Worm (Caenorhabditis elegans) whole organism, young adult: Measurements from ENCODE around the gene ZK1098.11.

Experiments
- C06A6.2 ChIP-seq: fragments of 200-800 bp; sonication (Bioruptor generic); conservative IDR thresholded peaks from 2 replicates; pipeline ENCODE4 v1.3.6; 2022; ENCODE audit warnings: missing genetic modification characterization, missing compliant biosample characterization
- F10E7.11 ChIP-seq: sonication (generic microtip); optimal IDR thresholded peaks from 2 replicates; lab custom pipeline; 2017; ENCODE audit warnings: mild to moderate bottlenecking, missing genetic modification characterization, moderate library complexity, missing compliant biosample characterization
- F33H1.4 ChIP-seq: fragments of 200-800 bp; sonication (Bioruptor generic); IDR thresholded peaks from 2 replicates; pipeline ENCODE4 v1.3.6; 2022; ENCODE audit warnings: missing genetic modification reagents, missing genetic modification characterization, missing compliant biosample characterization
- F37B4.10 ChIP-seq: fragments of 200-800 bp; sonication (Bioruptor generic); IDR thresholded peaks from 2 replicates; pipeline ENCODE4 v1.3.6; 2022; ENCODE audit warnings: missing genetic modification characterization, missing compliant biosample characterization
- F49E8.2 ChIP-seq: sonication (generic microtip); optimal IDR thresholded peaks from 3 replicates; lab custom pipeline; 2017; ENCODE audit warnings: missing genetic modification characterization, mild to moderate bottlenecking, missing compliant biosample characterization, antibody characterized with exemption, moderate library complexity; ENCODE audit not compliant: insufficient read depth
- F57A8.1 ChIP-seq: fragments of 200-800 bp; sonication (Bioruptor generic); optimal IDR thresholded peaks from 2 replicates; lab custom pipeline; 2018; ENCODE audit warnings: mild to moderate bottlenecking, missing genetic modification characterization, moderate library complexity, missing compliant biosample characterization
- aptf-2 ChIP-seq: fragments of 200-800 bp; sonication (Bioruptor generic); conservative IDR thresholded peaks from 2 replicates; pipeline ENCODE4 v1.3.6; 2022; ENCODE audit warnings: missing genetic modification reagents, missing genetic modification characterization, missing compliant biosample characterization
- atf-7 ChIP-seq: sonication (generic microtip); optimal IDR thresholded peaks from 2 replicates; lab custom pipeline; 2017; ENCODE audit warnings: mild to moderate bottlenecking, missing genetic modification characterization, missing compliant biosample characterization
- attf-5 ChIP-seq: fragments of 200-800 bp; sonication (Bioruptor generic); optimal IDR thresholded peaks from 2 replicates; lab custom pipeline; 2018; ENCODE audit warnings: mild to moderate bottlenecking, missing genetic modification characterization, missing compliant biosample characterization
- bed-1 ChIP-seq: fragments of 200-800 bp; sonication (Bioruptor generic); IDR thresholded peaks from 2 replicates; pipeline ENCODE4 v1.3.6; 2022; ENCODE audit warnings: missing genetic modification reagents, missing genetic modification characterization, missing compliant biosample characterization
- bed-2 ChIP-seq: fragments of 200-800 bp; sonication (Bioruptor generic); IDR thresholded peaks from 2 replicates; pipeline ENCODE4 v1.3.6; 2022; ENCODE audit warnings: missing genetic modification reagents, missing genetic modification characterization, missing compliant biosample characterization
- ccch-3 ChIP-seq: fragments of 200-800 bp; sonication (Bioruptor generic); optimal IDR thresholded peaks from 2 replicates; lab custom pipeline; 2018; ENCODE audit warnings: mild to moderate bottlenecking, missing genetic modification characterization, missing compliant biosample characterization
- ceh-79 ChIP-seq: sonication (generic microtip); optimal IDR thresholded peaks from 2 replicates; lab custom pipeline; 2017; ENCODE audit warnings: mild to moderate bottlenecking, missing genetic modification characterization, missing compliant biosample characterization
- dpl-1 ChIP-seq: fragments of 150-350 bp; optimal IDR thresholded peaks from 2 replicates; lab custom pipeline; 2014; ENCODE audit warnings: missing biosample characterization, missing genetic modification reagents, missing genetic modification characterization
- efl-1 ChIP-seq: fragments of 150-350 bp; optimal IDR thresholded peaks from 2 replicates; lab custom pipeline; 2014; ENCODE audit warnings: missing biosample characterization, missing genetic modification reagents, missing genetic modification characterization
- egrh-3 ChIP-seq: fragments of 200-800 bp; sonication (Bioruptor generic); IDR thresholded peaks from 2 replicates; pipeline ENCODE4 v1.3.6; 2022; ENCODE audit warnings: missing genetic modification reagents, missing genetic modification characterization, missing compliant biosample characterization
- fkh-3 ChIP-seq: sonication (generic microtip); optimal IDR thresholded peaks from 2 replicates; lab custom pipeline; 2016; ENCODE audit warnings: mild to moderate bottlenecking, missing genetic modification characterization, missing compliant biosample characterization
- him-1 ChIP-seq: sonication (generic microtip); optimal IDR thresholded peaks from 2 replicates; lab custom pipeline; 2016; ENCODE audit warnings: missing genotype, missing genetic modification reagents, missing genetic modification characterization, missing compliant biosample characterization
- hmg-1.2 ChIP-seq: fragments of 200-800 bp; sonication (Bioruptor generic); IDR thresholded peaks from 2 replicates; pipeline ENCODE4 v1.3.6; 2022; ENCODE audit warnings: missing genetic modification reagents, missing genetic modification characterization, missing compliant biosample characterization
- hrde-1 ChIP-seq: sonication (generic microtip); optimal IDR thresholded peaks from 2 replicates; lab custom pipeline; 2016; ENCODE audit warnings: missing genetic modification characterization, mild to moderate bottlenecking, missing compliant biosample characterization, moderate library complexity, missing genotype, missing genetic modification reagents, borderline replicate concordance
- lag-1 ChIP-seq: fragments of 200-800 bp; sonication (Bioruptor generic); IDR thresholded peaks from 2 replicates; pipeline ENCODE4 v1.3.6; 2022; ENCODE audit warnings: missing genetic modification reagents, missing genetic modification characterization, missing compliant biosample characterization
- lin-54 ChIP-seq: fragments of 200-800 bp; sonication (Bioruptor generic); optimal IDR thresholded peaks from 2 replicates; lab custom pipeline; 2018; ENCODE audit warnings: mild to moderate bottlenecking, missing genetic modification characterization, missing compliant biosample characterization
- lsl-1 ChIP-seq: fragments of 200-800 bp; sonication (Bioruptor generic); optimal IDR thresholded peaks from 2 replicates; lab custom pipeline; 2018; ENCODE audit warnings: mild to moderate bottlenecking, missing genetic modification characterization, moderate library complexity, missing compliant biosample characterization
- lsy-27 ChIP-seq: sonication (generic microtip); optimal IDR thresholded peaks from 2 replicates; lab custom pipeline; 2017; ENCODE audit warnings: missing genetic modification characterization, mild to moderate bottlenecking, missing compliant biosample characterization, antibody characterized with exemption, missing genotype, borderline replicate concordance; ENCODE audit not compliant: insufficient read depth
- madf-3 ChIP-seq: fragments of 200-800 bp; sonication (Bioruptor generic); IDR thresholded peaks from 2 replicates; pipeline ENCODE4 v1.3.6; 2022; ENCODE audit warnings: missing genetic modification reagents, missing genetic modification characterization, missing compliant biosample characterization
- madf-6 ChIP-seq: fragments of 200-800 bp; sonication (Bioruptor generic); IDR thresholded peaks from 2 replicates; pipeline ENCODE4 v1.3.6; 2022; ENCODE audit warnings: missing genetic modification reagents, missing genetic modification characterization, missing compliant biosample characterization
- madf-8 ChIP-seq: fragments of 200-800 bp; sonication (Bioruptor generic); conservative IDR thresholded peaks from 2 replicates; pipeline ENCODE4 v1.3.6; 2022; ENCODE audit warnings: missing genetic modification reagents, missing genetic modification characterization, missing compliant biosample characterization
- mel-28 ChIP-seq: sonication (generic microtip); optimal IDR thresholded peaks from 2 replicates; lab custom pipeline; 2016; ENCODE audit warnings: borderline replicate concordance, mild to moderate bottlenecking, missing genetic modification characterization, missing compliant biosample characterization
- mes-4 ChIP-seq: sonication (generic microtip); optimal IDR thresholded peaks from 2 replicates; lab custom pipeline; 2016; ENCODE audit warnings: missing genotype, missing genetic modification characterization, missing compliant biosample characterization
- nfya-2 ChIP-seq: fragments of 200-800 bp; sonication (Bioruptor generic); IDR thresholded peaks from 2 replicates; pipeline ENCODE4 v1.3.6; 2022; ENCODE audit warnings: missing genetic modification reagents, missing genetic modification characterization, missing compliant biosample characterization
- nhr-179 ChIP-seq: sonication (generic microtip); optimal IDR thresholded peaks from 2 replicates; lab custom pipeline; 2016; ENCODE audit warnings: mild to moderate bottlenecking, missing genetic modification characterization, missing compliant biosample characterization
- pbrm-1 ChIP-seq: fragments of 200-800 bp; sonication (Bioruptor generic); IDR thresholded peaks from 2 replicates; pipeline ENCODE4 v1.3.6; 2022; ENCODE audit warnings: missing genetic modification reagents, missing genetic modification characterization, missing compliant biosample characterization
- pha-4 ChIP-seq: fragments of 150-350 bp; sonication (generic microtip); optimal IDR thresholded peaks from 2 replicates; lab custom pipeline; 2014; ENCODE audit warnings: missing biosample characterization, missing genetic modification reagents, missing genetic modification characterization
- rcor-1 ChIP-seq: fragments of 200-800 bp; sonication (Bioruptor generic); IDR thresholded peaks from 2 replicates; pipeline ENCODE4 v1.3.6; 2022; ENCODE audit warnings: missing genetic modification reagents, missing genetic modification characterization, missing compliant biosample characterization
- rec-8 ChIP-seq, 2 experiments: sonication (generic microtip); optimal IDR thresholded peaks; 2 replicates each; lab custom pipeline; 2016; ENCODE audit warnings: mild to moderate bottlenecking in 2 of 2, missing genetic modification characterization in 2 of 2, missing genetic modification reagents in 2 of 2, missing genotype in 2 of 2, missing biosample characterization in 1 of 2, missing compliant biosample characterization in 1 of 2, moderate library complexity in 1 of 2
- repo-1 ChIP-seq: sonication (generic microtip); optimal IDR thresholded peaks from 2 replicates; lab custom pipeline; 2017; ENCODE audit warnings: mild to moderate bottlenecking, missing genetic modification characterization, missing compliant biosample characterization
- snpc-1.3 ChIP-seq: sonication (generic microtip); optimal IDR thresholded peaks from 2 replicates; lab custom pipeline; 2017; ENCODE audit warnings: missing genetic modification characterization, mild to moderate bottlenecking, missing compliant biosample characterization, antibody characterized with exemption, moderate library complexity, missing genotype, missing genetic modification reagents; ENCODE audit not compliant: insufficient read depth
- snpc-3.4 ChIP-seq: sonication (generic microtip); optimal IDR thresholded peaks from 2 replicates; lab custom pipeline; 2017; ENCODE audit warnings: missing genetic modification characterization, mild to moderate bottlenecking, missing compliant biosample characterization, antibody characterized with exemption, moderate library complexity, missing genotype, missing genetic modification reagents
- tbx-9 ChIP-seq: sonication (generic microtip); optimal IDR thresholded peaks from 2 replicates; lab custom pipeline; 2016; ENCODE audit warnings: borderline replicate concordance, missing genetic modification characterization, inconsistent platforms, missing compliant biosample characterization
- unc-130 ChIP-seq: sonication (generic microtip); optimal IDR thresholded peaks from 2 replicates; lab custom pipeline; 2016; ENCODE audit warnings: missing genetic modification reagents, missing genetic modification characterization, missing compliant biosample characterization
- xnd-1 ChIP-seq: sonication (generic microtip); optimal IDR thresholded peaks from 2 replicates; lab custom pipeline; 2016; ENCODE audit warnings: missing genotype, missing genetic modification reagents, missing genetic modification characterization, missing compliant biosample characterization
- ztf-28 ChIP-seq: fragments of 200-800 bp; sonication (Bioruptor generic); IDR thresholded peaks from 2 replicates; pipeline ENCODE4 v1.3.6; 2022; ENCODE audit warnings: missing genetic modification reagents, missing genetic modification characterization, missing compliant biosample characterization

The ZK1098.11 gene

DNA sequence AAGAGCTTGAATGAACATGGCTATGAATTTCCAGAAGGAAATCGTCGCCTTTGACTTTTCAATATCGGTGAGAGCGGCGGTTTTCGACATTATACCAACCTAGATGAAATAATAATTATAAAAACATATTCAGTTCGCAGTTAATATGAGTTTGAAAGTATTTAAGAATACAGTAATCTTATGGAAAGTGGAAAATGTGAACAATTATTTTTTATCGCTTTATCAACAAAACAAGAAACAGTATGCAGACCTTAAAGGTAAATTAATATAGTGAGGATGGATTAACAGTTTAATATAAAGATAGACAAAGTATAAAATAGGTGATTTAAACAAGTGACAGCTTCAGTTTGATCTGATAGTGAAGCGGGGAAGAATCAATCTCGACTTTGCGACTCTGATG is 2.1 kb downstream of the ZK1098.11 start, which contains the start of gene C48B4.6:
Gene C48B4.6 (minus strand): TSS at position 101 of the 400 bp plus-strand sequence.
- TF ChIP-seq F37B4.10 (GFP tag; lab: Robert Waterston, UW) (no peak), aptf-2 (GFP tag; lab: Robert Waterston, UW) (no peak)

DNA sequence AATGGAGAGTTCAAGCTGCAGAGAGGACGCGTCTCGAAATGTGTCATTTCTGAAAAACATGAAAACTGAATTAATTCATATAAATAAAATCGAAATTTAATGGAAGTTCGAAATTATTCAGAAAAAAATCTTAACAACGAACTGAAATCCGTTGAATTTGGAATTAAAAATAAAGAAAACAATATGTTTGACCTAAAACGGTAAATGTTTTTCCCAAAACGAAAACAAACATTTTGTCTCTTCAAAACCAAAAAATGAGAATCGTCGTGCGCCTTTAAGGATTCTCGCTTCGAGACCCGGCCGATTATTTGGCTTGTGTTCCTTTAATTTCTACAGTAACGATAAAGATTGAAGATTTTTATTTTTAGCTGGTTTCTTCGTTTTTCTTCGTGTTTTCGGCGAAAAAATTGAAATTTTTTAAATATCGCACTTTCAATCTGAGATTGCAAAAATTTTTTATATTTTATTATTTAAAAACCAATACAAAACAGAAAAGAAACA is 3.0 kb downstream of the ZK1098.11 start, which contains the start of gene C48B4.7:
Gene C48B4.7 (minus strand): TSS at position 51 of the 501 bp plus-strand sequence.
- TF ChIP-seq rec-8 (tag; optimal IDR thresholded peaks at IDR 0.05; lab: Kevin White, UChicago), result no peak
- TF ChIP-seq tbx-9 (tag; lab: Kevin White, UChicago), result no peak
- no peak for TF ChIP-seq nfya-2 (GFP tag; lab: Robert Waterston, UW)
- TF ChIP-seq bed-2, result no peak
- no peak for TF ChIP-seq C06A6.2 (GFP tag; lab: Robert Waterston, UW)
- TF ChIP-seq lsl-1 (GFP tag; lab: Kevin White, UChicago), result peak; percentile 87
- TF ChIP-seq madf-8, result peak; percentile 78
- TF ChIP-seq madf-6, result peak; percentile 90
- TF ChIP-seq atf-7 (tag; lab: Kevin White, UChicago), result no peak
- TF ChIP-seq unc-130 (GFP tag; lab: Kevin White, UChicago), result no peak
- no peak for TF ChIP-seq dpl-1 (GFP tag; lab: Kevin White, UChicago)
- no peak for TF ChIP-seq ccch-3 (GFP tag; lab: Kevin White, UChicago)
- no peak for TF ChIP-seq ztf-28 (GFP tag; lab: Robert Waterston, UW)
- TF ChIP-seq efl-1 (GFP tag; lab: Kevin White, UChicago), result peak; percentile 31
- TF ChIP-seq nhr-179 (tag; lab: Kevin White, UChicago), result no peak
- TF ChIP-seq fkh-3 (tag; lab: Kevin White, UChicago), result no peak
- peak; percentile 44 for TF ChIP-seq F49E8.2
- TF ChIP-seq snpc-3.4, result peak; percentile 37
- TF ChIP-seq pbrm-1 (GFP tag; lab: Robert Waterston, UW), result no peak
- no peak for TF ChIP-seq F57A8.1 (GFP tag; lab: Kevin White, UChicago)
- peak; percentile 90 for TF ChIP-seq F33H1.4 (GFP tag; lab: Robert Waterston, UW)
- TF ChIP-seq him-1 (tag; lab: Kevin White, UChicago), result peak; percentile 64
- peak; percentile 14 for TF ChIP-seq snpc-1.3 (tag; lab: Kevin White, UChicago)
- TF ChIP-seq repo-1, result no peak
- TF ChIP-seq xnd-1 (tag; lab: Kevin White, UChicago), result peak; percentile 78
- TF ChIP-seq lag-1 (GFP tag; lab: Robert Waterston, UW), result no peak
- no peak for TF ChIP-seq egrh-3
- TF ChIP-seq ceh-79, result no peak
- TF ChIP-seq mel-28 (tag; lab: Kevin White, UChicago), result no peak
- TF ChIP-seq mes-4 (tag; lab: Kevin White, UChicago), result no peak
- TF ChIP-seq rcor-1, result no peak

DNA sequence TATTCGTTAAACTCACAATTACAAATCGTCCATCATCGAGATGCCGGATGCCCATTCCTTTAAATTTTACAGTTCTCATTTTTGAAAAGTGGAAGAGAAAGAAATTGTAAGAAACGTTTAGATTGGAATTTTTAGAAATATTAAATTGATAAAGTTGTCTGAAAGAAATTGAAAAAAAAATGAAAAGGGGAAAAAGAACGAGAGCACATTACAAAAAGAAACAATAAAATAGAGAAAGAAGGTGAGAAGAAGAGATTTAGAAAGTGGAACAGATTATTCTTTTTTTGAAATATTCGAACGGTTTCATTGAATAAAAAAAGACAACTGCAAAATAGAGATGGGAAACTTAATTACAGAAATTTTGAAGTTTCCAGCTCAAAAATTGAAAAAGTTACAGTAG is 4.8 kb downstream of the ZK1098.11 start, which contains the start of gene C48B4.8:
Gene C48B4.8 (minus strand): TSS at position 101 of the 400 bp plus-strand sequence.
- TF ChIP-seq madf-3 (no peak), hrde-1 (no peak), hmg-1.2 (GFP tag; lab: Robert Waterston, UW) (no peak), lsy-27 (tag; lab: Kevin White, UChicago) (no peak), bed-1 (GFP tag; lab: Robert Waterston, UW) (no peak), attf-5 (GFP tag; lab: Kevin White, UChicago) (no peak), pbrm-1 (GFP tag; lab: Robert Waterston, UW) (no peak), bed-2 (no peak), pha-4 (tag; lab: Kevin White, UChicago) (no peak), aptf-2 (GFP tag; lab: Robert Waterston, UW) (no peak), F37B4.10 (GFP tag; lab: Robert Waterston, UW) (no peak), lin-54 (GFP tag; lab: Kevin White, UChicago) (no peak), F10E7.11 (tag; lab: Kevin White, UChicago) (no peak)
- TF ChIP-seq, all 124 proteins: peak for 0
